Worm (Caenorhabditis elegans) whole organism, early embryonic: ENCODE results near the gene ZK688.11.

Experiments used
- aly-1 ChIP-seq: sonication (generic microtip); optimal IDR thresholded peaks from 2 replicates; lab custom pipeline; 2016; ENCODE audit warnings: missing genetic modification characterization, missing compliant biosample characterization
- pes-1 ChIP-seq: fragments of 200-800 bp; sonication (Bioruptor generic); IDR thresholded peaks from 2 replicates; pipeline ENCODE4 v1.3.6; 2022; ENCODE audit warnings: missing genetic modification reagents, missing genetic modification characterization, missing compliant biosample characterization

DNA sequence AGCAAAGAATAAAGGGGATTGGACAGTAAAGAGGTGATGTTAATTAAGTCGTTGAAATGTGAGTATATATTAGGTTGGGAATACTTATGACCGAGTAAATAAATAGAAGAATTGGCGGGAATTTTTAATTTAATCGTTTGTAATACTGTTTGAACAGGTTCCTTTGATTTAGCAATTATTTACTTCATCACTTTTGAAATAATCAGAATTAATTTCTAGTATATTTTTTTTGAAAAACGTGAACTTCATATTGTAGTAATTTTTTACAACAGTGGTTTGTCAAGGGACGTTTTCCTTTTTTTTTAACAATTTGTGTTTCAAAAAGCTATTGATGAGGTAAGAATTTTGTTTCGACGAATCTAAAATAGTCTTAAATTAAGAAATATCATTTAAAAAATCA lies 37.4 kb upstream of the ZK688.11 start, which contains the start of gene C29E4.17:
- TF ChIP-seq aly-1 (tag; lab: Kevin White, UChicago): no peak
- TF ChIP-seq pes-1 (GFP tag; lab: Robert Waterston, UW): no peak
